Worm (Caenorhabditis elegans): ENCODE results near the gene C05G5.3.

ce11 chrX:14753514-14754076, 1.8 kb upstream of the C05G5.3 start, which contains the start of gene sucl-1:
- TF ChIP-seq sdz-38 (tag; optimal IDR thresholded peaks at IDR 0.05) (no peak), attf-6 (GFP tag; IDR thresholded peaks at IDR 0.05) (no peak), ceh-58 (GFP tag; IDR thresholded peaks at IDR 0.05) (no peak), dox-1 (GFP tag; IDR thresholded peaks at IDR 0.05) (peak; percentile 94)
